Fruit fly (Drosophila melanogaster) whole organism, embryonic: Measurements from ENCODE around the gene BomT3.
A peak's percentile ranks its signal among the peaks of the same experiment; 100 is the strongest.

ENCODE experiments used
- ATbp ChIP-seq: fragments of 200-800 bp; sonication (Bioruptor generic); optimal IDR thresholded peaks from 2 replicates; lab custom pipeline; 2017; ENCODE audit warnings: missing biosample characterization, mild to moderate bottlenecking, missing genetic modification characterization, missing genetic modification reagents
- B-H1 ChIP-seq: fragments of 200-800 bp; sonication (Bioruptor generic); IDR thresholded peaks from 3 replicates; pipeline ENCODE4 v1.3.6; 2022; ENCODE audit warnings: missing biosample characterization, missing genetic modification characterization
- Bdp1 ChIP-seq: fragments of 200-800 bp; sonication (Bioruptor generic); optimal IDR thresholded peaks from 3 replicates; lab custom pipeline; 2016; ENCODE audit warnings: missing biosample characterization, missing genetic modification characterization
- CG1024 ChIP-seq: fragments of 200-800 bp; sonication (Bioruptor generic); IDR thresholded peaks from 2 replicates; pipeline ENCODE4 v1.3.6; 2022; ENCODE audit warnings: missing biosample characterization, missing genetic modification characterization
- CG12155 ChIP-seq: fragments of 200-800 bp; sonication (Bioruptor generic); optimal IDR thresholded peaks from 3 replicates; lab custom pipeline; 2016; ENCODE audit warnings: missing biosample characterization, missing genetic modification characterization
- CG12219 ChIP-seq: fragments of 200-800 bp; sonication (Bioruptor generic); optimal IDR thresholded peaks from 3 replicates; lab custom pipeline; 2018; ENCODE audit warnings: missing biosample characterization, mild to moderate bottlenecking, missing genetic modification characterization
- CG12659 ChIP-seq: fragments of 200-800 bp; sonication (Bioruptor generic); optimal IDR thresholded peaks from 3 replicates; lab custom pipeline; 2017; ENCODE audit warnings: mild to moderate bottlenecking, missing biosample characterization, missing genetic modification reagents, missing genetic modification characterization
- CG13424 ChIP-seq: fragments of 200-800 bp; sonication (Bioruptor generic); optimal IDR thresholded peaks from 2 replicates; lab custom pipeline; 2019; ENCODE audit warnings: missing biosample characterization, mild to moderate bottlenecking, missing genetic modification characterization, moderate library complexity
- CG14014 ChIP-seq: fragments of 200-800 bp; sonication (Bioruptor generic); IDR thresholded peaks from 2 replicates; pipeline ENCODE4 v1.3.6; 2022; ENCODE audit warnings: missing biosample characterization, missing genetic modification characterization
- CG14050 ChIP-seq: fragments of 200-800 bp; sonication (Bioruptor generic); IDR thresholded peaks from 3 replicates; pipeline ENCODE4 v1.3.6; 2022; ENCODE audit warnings: missing biosample characterization, missing genetic modification characterization
- CG17328 ChIP-seq: fragments of 200-800 bp; sonication (Bioruptor generic); IDR thresholded peaks from 2 replicates; pipeline ENCODE4 v1.3.6; 2022; ENCODE audit warnings: missing biosample characterization, missing genetic modification characterization
- CG17359 ChIP-seq: fragments of 200-800 bp; sonication (Bioruptor generic); optimal IDR thresholded peaks from 3 replicates; lab custom pipeline; 2018; ENCODE audit warnings: missing biosample characterization, mild to moderate bottlenecking, missing genetic modification characterization, moderate library complexity
- CG18476 ChIP-seq: fragments of 200-800 bp; sonication (Bioruptor generic); optimal IDR thresholded peaks from 2 replicates; lab custom pipeline; 2016; ENCODE audit warnings: missing biosample characterization, mild to moderate bottlenecking, missing genetic modification characterization
- CG2116 ChIP-seq: fragments of 200-800 bp; sonication (Bioruptor generic); optimal IDR thresholded peaks from 3 replicates; lab custom pipeline; 2018; ENCODE audit warnings: missing biosample characterization, mild to moderate bottlenecking, missing genetic modification characterization
- CG2120 ChIP-seq: fragments of 200-800 bp; sonication (Bioruptor generic); optimal IDR thresholded peaks from 3 replicates; lab custom pipeline; 2016; ENCODE audit warnings: missing biosample characterization, missing genetic modification characterization
- CG30431 ChIP-seq: fragments of 200-800 bp; sonication (Bioruptor generic); optimal IDR thresholded peaks from 2 replicates; lab custom pipeline; 2017; ENCODE audit warnings: missing biosample characterization, missing genetic modification characterization
- CG32767 ChIP-seq: fragments of 200-800 bp; sonication (Bioruptor generic); IDR thresholded peaks from 2 replicates; pipeline ENCODE4 v1.3.6; 2022; ENCODE audit warnings: missing biosample characterization, missing genetic modification characterization
- CG32772 ChIP-seq: fragments of 200-800 bp; sonication (Bioruptor generic); IDR thresholded peaks from 2 replicates; pipeline ENCODE4 v1.3.6; 2022; ENCODE audit warnings: missing biosample characterization, missing genetic modification characterization
- CG4617 ChIP-seq: fragments of 200-800 bp; sonication (Bioruptor generic); optimal IDR thresholded peaks from 3 replicates; lab custom pipeline; 2016; ENCODE audit warnings: missing biosample characterization, missing genetic modification characterization, borderline replicate concordance
- CG4730 ChIP-seq: fragments of 200-800 bp; sonication (Bioruptor generic); IDR thresholded peaks from 2 replicates; pipeline ENCODE4 v1.3.6; 2022; ENCODE audit warnings: missing biosample characterization, missing genetic modification characterization
- CG4820 ChIP-seq: fragments of 200-800 bp; sonication (Bioruptor generic); optimal IDR thresholded peaks from 3 replicates; lab custom pipeline; 2016; ENCODE audit warnings: missing biosample characterization, missing genetic modification characterization
- CG7987 ChIP-seq: fragments of 200-800 bp; sonication (Bioruptor generic); optimal IDR thresholded peaks from 2 replicates; lab custom pipeline; 2018; ENCODE audit warnings: missing biosample characterization, mild to moderate bottlenecking, missing genetic modification characterization, moderate library complexity
- CG8765 ChIP-seq: fragments of 200-800 bp; sonication (Bioruptor generic); IDR thresholded peaks from 2 replicates; pipeline ENCODE4 v1.3.6; 2022; ENCODE audit warnings: missing biosample characterization, missing genetic modification characterization
- Drgx ChIP-seq: fragments of 200-800 bp; sonication (Bioruptor generic); IDR thresholded peaks from 2 replicates; pipeline ENCODE4 v1.3.6; 2022; ENCODE audit warnings: missing biosample characterization, missing genetic modification characterization
- E2f2 ChIP-seq: fragments of 200-800 bp; sonication (Bioruptor generic); IDR thresholded peaks from 2 replicates; pipeline ENCODE4 v1.3.6; 2022; ENCODE audit warnings: missing biosample characterization, missing genetic modification characterization
- HmgD ChIP-seq: fragments of 200-800 bp; sonication (Bioruptor generic); optimal IDR thresholded peaks from 3 replicates; lab custom pipeline; 2016; ENCODE audit warnings: missing biosample characterization, missing genetic modification characterization
- Hr51 ChIP-seq, 2 experiments: fragments of 200-800 bp; sonication (Bioruptor generic); optimal IDR thresholded peaks; 2 replicates in 1 of 2; 3 replicates in 1 of 2; lab custom pipeline; 2016 to 2018; ENCODE audit warnings: missing biosample characterization in 2 of 2, missing genetic modification characterization in 2 of 2, mild to moderate bottlenecking in 1 of 2, moderate library complexity in 1 of 2
- Oli ChIP-seq: fragments of 200-800 bp; sonication (Bioruptor generic); optimal IDR thresholded peaks from 2 replicates; lab custom pipeline; 2018; ENCODE audit warnings: missing biosample characterization, mild to moderate bottlenecking, missing genetic modification characterization, moderate library complexity
- Spps ChIP-seq: fragments of 200-800 bp; sonication (Bioruptor generic); optimal IDR thresholded peaks from 2 replicates; lab custom pipeline; 2018; ENCODE audit warnings: missing biosample characterization, mild to moderate bottlenecking, missing genetic modification characterization
- Tbp ChIP-seq: fragments of >200 bp; optimal IDR thresholded peaks from 2 replicates; lab custom pipeline; 2018; ENCODE audit warnings: missing biosample characterization, missing genetic modification characterization
- aop ChIP-seq: fragments of 200-800 bp; sonication (Bioruptor generic); IDR thresholded peaks from 2 replicates; pipeline ENCODE4 v1.3.6; 2022; ENCODE audit warnings: missing biosample characterization, missing genetic modification characterization
- ara ChIP-seq: fragments of 200-800 bp; sonication (Bioruptor generic); IDR thresholded peaks from 2 replicates; pipeline ENCODE4 v1.3.6; 2022; ENCODE audit warnings: missing biosample characterization, missing genetic modification characterization
- bab2 ChIP-seq: fragments of 200-800 bp; sonication (Bioruptor generic); optimal IDR thresholded peaks from 2 replicates; lab custom pipeline; 2016; ENCODE audit warnings: missing biosample characterization, missing genetic modification characterization
- bcd ChIP-seq: fragments of 200-800 bp; sonication (Bioruptor generic); optimal IDR thresholded peaks from 2 replicates; lab custom pipeline; 2017; ENCODE audit warnings: missing biosample characterization, mild to moderate bottlenecking, missing genetic modification characterization
- cg ChIP-seq: fragments of 200-800 bp; sonication (Bioruptor generic); optimal IDR thresholded peaks from 3 replicates; lab custom pipeline; 2019; ENCODE audit warnings: missing biosample characterization, mild to moderate bottlenecking, missing genetic modification characterization, moderate library complexity
- chm ChIP-seq: fragments of 200-800 bp; sonication (Bioruptor generic); IDR thresholded peaks from 2 replicates; pipeline ENCODE4 v1.3.6; 2022; ENCODE audit warnings: missing biosample characterization, missing genetic modification characterization
- cwo ChIP-seq: fragments of 200-800 bp; sonication (Bioruptor generic); optimal IDR thresholded peaks from 3 replicates; lab custom pipeline; 2017; ENCODE audit warnings: missing biosample characterization, missing genetic modification characterization, mild to moderate bottlenecking, moderate library complexity, missing genetic modification reagents
- da ChIP-seq: fragments of 200-800 bp; sonication (Bioruptor generic); optimal IDR thresholded peaks from 2 replicates; lab custom pipeline; 2016; ENCODE audit warnings: missing biosample characterization, missing genetic modification characterization
- ken ChIP-seq: fragments of 200-800 bp; sonication (Bioruptor generic); IDR thresholded peaks from 3 replicates; pipeline ENCODE4 v1.3.6; 2022; ENCODE audit warnings: missing biosample characterization, missing genetic modification characterization
- lilli ChIP-seq: fragments of 200-800 bp; sonication (Bioruptor generic); optimal IDR thresholded peaks from 3 replicates; lab custom pipeline; 2016; ENCODE audit warnings: missing biosample characterization, missing genetic modification characterization
- lmd ChIP-seq: fragments of 200-800 bp; sonication (Bioruptor generic); IDR thresholded peaks from 2 replicates; pipeline ENCODE4 v1.3.6; 2022; ENCODE audit warnings: missing biosample characterization, missing genetic modification characterization
- org-1 ChIP-seq: fragments of 200-800 bp; sonication (Bioruptor generic); optimal IDR thresholded peaks from 2 replicates; lab custom pipeline; 2017; ENCODE audit warnings: missing biosample characterization, missing genetic modification characterization
- peb ChIP-seq: fragments of 200-800 bp; sonication (Bioruptor generic); IDR thresholded peaks from 2 replicates; pipeline ENCODE4 v1.3.6; 2022; ENCODE audit warnings: missing biosample characterization, missing genetic modification characterization
- phol ChIP-seq: fragments of 200-800 bp; sonication (Bioruptor generic); optimal IDR thresholded peaks from 3 replicates; lab custom pipeline; 2018; ENCODE audit warnings: missing biosample characterization, mild to moderate bottlenecking, missing genetic modification characterization, moderate library complexity
- prd ChIP-seq, 3 experiments: fragments of >200 bp in 2 of 3; fragments of 200-800 bp in 1 of 3; sonication (Bioruptor generic) in 1 of 3; optimal IDR thresholded peaks in 2 of 3; IDR thresholded peaks in 1 of 3; 2 replicates in 2 of 3; 3 replicates in 1 of 3; pipeline versions ENCODE4 v1.3.6 to Lab custom; 2017 to 2022; ENCODE audit warnings: missing biosample characterization in 1 of 3, missing genetic modification characterization in 1 of 3
- seq ChIP-seq: fragments of 200-800 bp; sonication (Bioruptor generic); IDR thresholded peaks from 2 replicates; pipeline ENCODE4 v1.3.6; 2022; ENCODE audit warnings: missing biosample characterization, missing genetic modification characterization
- sob ChIP-seq: fragments of 200-800 bp; sonication (Bioruptor generic); IDR thresholded peaks from 2 replicates; pipeline ENCODE4 v1.3.6; 2022; ENCODE audit warnings: missing biosample characterization, missing genetic modification characterization
- sr ChIP-seq: fragments of 200-800 bp; sonication (Bioruptor generic); IDR thresholded peaks from 3 replicates; pipeline ENCODE4 v1.3.6; 2022; ENCODE audit warnings: missing biosample characterization, missing genetic modification characterization
- ssp ChIP-seq: fragments of 200-800 bp; sonication (Bioruptor generic); IDR thresholded peaks from 2 replicates; pipeline ENCODE4 v1.3.6; 2022; ENCODE audit warnings: missing biosample characterization, missing genetic modification characterization
- tgo ChIP-seq: fragments of 200-800 bp; sonication (Bioruptor generic); IDR thresholded peaks from 3 replicates; pipeline ENCODE4 v1.3.6; 2022; ENCODE audit warnings: missing biosample characterization, missing genetic modification characterization
- tna ChIP-seq: fragments of 200-800 bp; sonication (Bioruptor generic); IDR thresholded peaks from 2 replicates; pipeline ENCODE4 v1.3.6; 2022; ENCODE audit warnings: missing biosample characterization, missing genetic modification characterization; ENCODE audit not compliant: partially characterized antibody

BomT3 gene

dm6 chr3R:22039480-22039879, 46.7 kb downstream of the BomT3 start (continued):
- peak; percentile 8 for TF ChIP-seq bab2 (GFP tag; lab: Kevin White, UChicago)
- TF ChIP-seq CG18476 (GFP tag; lab: Kevin White, UChicago) = peak; percentile 18
- TF ChIP-seq seq (GFP tag; lab: Robert Waterston, UW) = peak; percentile 35; the same call in 1 of the 2 replicates
- TF ChIP-seq CG17328 (GFP tag; lab: Robert Waterston, UW) = peak; percentile 78
- peak; percentile 58 for TF ChIP-seq ATbp
- TF ChIP-seq peb = 0 out of 2 replicates have a peak, but pooled peaks have one; percentile 27
- peak; percentile 4 for TF ChIP-seq CG30431 (GFP tag; lab: Kevin White, UChicago)
- peak in 1 of 2 experiments; percentile 67 for TF ChIP-seq Hr51 (GFP tag; optimal IDR thresholded peaks at IDR 0.05; lab: Kevin White, UChicago)
- peak; percentile 55 for TF ChIP-seq cg (GFP tag; lab: Kevin White, UChicago)
- peak; percentile 66 for TF ChIP-seq chm (GFP tag; lab: Robert Waterston, UW)
- TF ChIP-seq CG32772 (GFP tag; lab: Robert Waterston, UW) = peak; percentile 54
- peak; percentile 54 for TF ChIP-seq Oli
- peak; percentile 23 for TF ChIP-seq cwo (GFP tag; lab: Kevin White, UChicago)
- TF ChIP-seq lilli (GFP tag; lab: Kevin White, UChicago) = peak; percentile 36
- peak; percentile 93 for TF ChIP-seq Drgx (GFP tag; lab: Robert Waterston, UW)
- peak; percentile 60 for TF ChIP-seq ara (GFP tag; lab: Robert Waterston, UW)
- no peak for TF ChIP-seq CG7987 (GFP tag; lab: Kevin White, UChicago)
- peak; percentile 34 for TF ChIP-seq CG12659 (GFP tag; lab: Kevin White, UChicago)
- peak; percentile 52; the same call in 1 of the 2 replicates for TF ChIP-seq E2f2 (GFP tag; lab: Robert Waterston, UW)
- TF ChIP-seq CG14050 = peak; percentile 44; the same call in 1 of the 3 replicates
- peak; percentile 57 for TF ChIP-seq lmd
- peak; percentile 9 for TF ChIP-seq CG2116
- TF ChIP-seq B-H1 (GFP tag; lab: Robert Waterston, UW) = peak; percentile 42; the same call in 1 of the 3 replicates
- peak; percentile 30 for TF ChIP-seq CG12219 (GFP tag; lab: Kevin White, UChicago)
- TF ChIP-seq CG8765 (GFP tag; lab: Robert Waterston, UW) = peak; percentile 33; the same call in 1 of the 2 replicates
- TF ChIP-seq CG4617 (GFP tag; lab: Kevin White, UChicago) = no peak
- TF ChIP-seq Spps (tag; lab: Kevin White, UChicago) = no peak
- peak; percentile 70 for TF ChIP-seq tgo (GFP tag; lab: Robert Waterston, UW)
- TF ChIP-seq CG14014 (GFP tag; lab: Robert Waterston, UW) = peak; percentile 48
- TF ChIP-seq sob (GFP tag; lab: Robert Waterston, UW) = peak; percentile 55
- TF ChIP-seq sr (GFP tag; lab: Robert Waterston, UW) = peak; percentile 85; the same call in 2 of the 3 replicates
- TF ChIP-seq org-1 = peak; percentile 42
- peak; percentile 39 for TF ChIP-seq phol (tag; lab: Kevin White, UChicago)
- TF ChIP-seq CG32767 (GFP tag; lab: Robert Waterston, UW) = peak; percentile 65
- peak; percentile 54 for TF ChIP-seq CG4730
- TF ChIP-seq ssp (GFP tag; lab: Robert Waterston, UW) = no peak; the same call in 1 of the 2 replicates
- no peak for TF ChIP-seq HmgD (GFP tag; lab: Kevin White, UChicago)
- no peak for TF ChIP-seq da (GFP tag; lab: Kevin White, UChicago)
- TF ChIP-seq ken = peak; percentile 61; the same call in 1 of the 3 replicates
- TF ChIP-seq CG2120 (GFP tag; lab: Kevin White, UChicago) = peak; percentile 28
- no peak for TF ChIP-seq Tbp (GFP tag; lab: Kevin White, UChicago)
- TF ChIP-seq CG13424 = peak; percentile 53
- peak; percentile 47; the same call in 1 of the 2 replicates for TF ChIP-seq CG1024 (GFP tag; lab: Robert Waterston, UW)
- peak; percentile 18 for TF ChIP-seq CG4820 (GFP tag; lab: Kevin White, UChicago)
- peak; percentile 61 for TF ChIP-seq CG17359
- TF ChIP-seq Bdp1 = peak; percentile 13
- TF ChIP-seq prd (optimal IDR thresholded peaks at IDR 0.05; lab: Kevin White, UChicago) = no peak
- peak; percentile 80 for TF ChIP-seq prd (GFP tag; IDR thresholded peaks at IDR 0.05; lab: Robert Waterston, UW)
- TF ChIP-seq CG12155 (GFP tag; lab: Kevin White, UChicago) = no peak
- TF ChIP-seq bcd (GFP tag; lab: Kevin White, UChicago) = peak; percentile 39
- TF ChIP-seq aop (GFP tag; lab: Robert Waterston, UW) = no peak
- TF ChIP-seq tna (GFP tag; lab: Robert Waterston, UW) = no peak
